Worm (Caenorhabditis elegans) whole organism, L4 larva: ENCODE results near the gene swsn-6.

ENCODE experiments used
- F37D6.2 ChIP-seq: sonication (generic microtip); optimal IDR thresholded peaks from 2 replicates; lab custom pipeline; 2016; ENCODE audit warnings: mild to moderate bottlenecking, missing genetic modification characterization, missing compliant biosample characterization
- F44E2.7 ChIP-seq: fragments of 200-800 bp; sonication (Bioruptor generic); IDR thresholded peaks from 2 replicates; pipeline ENCODE4 v2.1.2; 2022; ENCODE audit warnings: missing genetic modification characterization, missing compliant biosample characterization
- R02D3.7 ChIP-seq: fragments of 150-350 bp; sonication (generic microtip); optimal IDR thresholded peaks from 3 replicates; lab custom pipeline; 2014; ENCODE audit warnings: missing biosample characterization, missing genetic modification characterization
- ZK546.5 ChIP-seq, 2 experiments: sonication (generic microtip); optimal IDR thresholded peaks; 2 replicates each; lab custom pipeline; 2017; ENCODE audit warnings: missing biosample characterization in 2 of 2, missing genetic modification characterization in 2 of 2
- fkh-10 ChIP-seq: fragments of 150-350 bp; optimal IDR thresholded peaks from 2 replicates; lab custom pipeline; 2014; ENCODE audit warnings: missing biosample characterization, missing genetic modification reagents, missing genetic modification characterization
- lir-3 ChIP-seq: sonication (generic microtip); optimal IDR thresholded peaks from 2 replicates; lab custom pipeline; 2016; ENCODE audit warnings: mild to moderate bottlenecking, missing genetic modification characterization, missing compliant biosample characterization
- madf-5 ChIP-seq, 2 experiments: fragments of 200-800 bp; sonication (Bioruptor generic); IDR thresholded peaks; 2 replicates each; pipeline ENCODE4 v1.3.6; 2022; ENCODE audit warnings: missing compliant biosample characterization in 2 of 2, missing genetic modification characterization in 2 of 2
- mxl-3 ChIP-seq: fragments of 200-800 bp; sonication (Bioruptor generic); optimal IDR thresholded peaks from 2 replicates; lab custom pipeline; 2018; ENCODE audit warnings: mild to moderate bottlenecking, missing genetic modification characterization, missing compliant biosample characterization
- nhr-237 ChIP-seq: sonication (generic microtip); optimal IDR thresholded peaks from 2 replicates; lab custom pipeline; 2017; ENCODE audit warnings: missing biosample characterization, missing genetic modification characterization
- ztf-11 ChIP-seq: fragments of 150-350 bp; optimal IDR thresholded peaks from 2 replicates; lab custom pipeline; 2014; ENCODE audit warnings: missing biosample characterization, missing genetic modification characterization

DNA sequence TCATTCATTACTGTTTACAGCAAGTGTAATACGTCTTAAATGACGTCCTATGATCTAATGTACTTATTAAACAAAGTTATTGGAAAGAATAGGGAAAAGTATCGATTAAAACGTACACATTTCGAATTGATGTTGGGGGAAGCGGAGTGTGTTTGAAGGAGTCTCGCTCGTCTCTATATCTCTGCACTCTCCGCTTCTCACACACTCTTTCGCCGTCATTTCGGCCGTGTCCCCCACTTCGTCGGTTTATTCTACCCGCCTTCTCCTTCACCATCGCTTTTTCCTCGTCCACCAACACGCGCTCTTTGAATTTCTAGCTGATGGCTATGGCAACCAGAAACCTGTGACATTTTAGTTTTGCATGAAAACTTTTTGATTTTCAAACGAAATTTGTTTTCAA lies 26.0 kb upstream of the swsn-6 start:
- no peak for TF ChIP-seq nhr-237 (tag; lab: Kevin White, UChicago)
- no peak for TF ChIP-seq R02D3.7
- TF ChIP-seq madf-5 (GFP tag; IDR thresholded peaks at IDR 0.05; lab: Robert Waterston, UW): no peak
- no peak for TF ChIP-seq F37D6.2 (tag; lab: Kevin White, UChicago)
- TF ChIP-seq ztf-11: no peak
- TF ChIP-seq ZK546.5 (tag; optimal IDR thresholded peaks at IDR 0.05; lab: Kevin White, UChicago): no peak
- no peak for TF ChIP-seq F44E2.7 (GFP tag; lab: Robert Waterston, UW)
- TF ChIP-seq fkh-10 (GFP tag; lab: Kevin White, UChicago): peak; percentile 43
- TF ChIP-seq lir-3 (tag; lab: Kevin White, UChicago): no peak
- peak; percentile 43 for TF ChIP-seq mxl-3
